Worm (Caenorhabditis elegans): ENCODE data around the gene F59B2.3.

F59B2.3 gene

ce11 chrIII:8971255-8972020 lies 28.1 kb downstream of the F59B2.3 start, which contains the start of the genes eif-3.D and R08D7.4 (continued):
- TF ChIP-seq hmg-11 (tag; optimal IDR thresholded peaks at IDR 0.05) (peak; percentile 73), elt-2 (tag; optimal IDR thresholded peaks at IDR 0.05) (peak; percentile 40), snpc-4 (tag; optimal IDR thresholded peaks at IDR 0.05) (peak; percentile 59), egl-27 (tag; optimal IDR thresholded peaks at IDR 0.05) (no peak), tbx-2 (tag; optimal IDR thresholded peaks at IDR 0.05) (no peak), fkh-2 (tag; optimal IDR thresholded peaks at IDR 0.05) (no peak), nhr-77 (tag; optimal IDR thresholded peaks at IDR 0.05) (no peak), nhr-12 (tag; optimal IDR thresholded peaks at IDR 0.05) (no peak), eor-1 (tag; optimal IDR thresholded peaks at IDR 0.05) (no peak), nhr-25 (tag; optimal IDR thresholded peaks at IDR 0.05) (peak; percentile 8)

- TF ChIP-seq nfya-1 (tag; optimal IDR thresholded peaks at IDR 0.05; ENCODE audit: insufficient read depth) (peak; percentile 12), nhr-11 (tag; optimal IDR thresholded peaks at IDR 0.05) (no peak), tbx-2 (tag; optimal IDR thresholded peaks at IDR 0.05) (no peak), ztf-11 (tag; optimal IDR thresholded peaks at IDR 0.05) (no peak), pqm-1 (tag; optimal IDR thresholded peaks at IDR 0.05) (no peak), ama-1 (optimal IDR thresholded peaks at IDR 0.05) (no peak), nhr-23 (tag; optimal IDR thresholded peaks at IDR 0.05) (no peak), lin-15B (tag; optimal IDR thresholded peaks at IDR 0.05) (peak; percentile 11), egl-5 (tag; optimal IDR thresholded peaks at IDR 0.05) (no peak), elt-3 (tag; optimal IDR thresholded peaks at IDR 0.05) (no peak), ceh-82 (tag; optimal IDR thresholded peaks at IDR 0.05) (no peak), mdl-1 (tag; optimal IDR thresholded peaks at IDR 0.05) (no peak), fkh-10 (GFP tag; optimal IDR thresholded peaks at IDR 0.05) (no peak), skn-1 (tag; optimal IDR thresholded peaks at IDR 0.05) (no peak), fos-1 (tag; optimal IDR thresholded peaks at IDR 0.05) (no peak)
These were observed 31.9 kb downstream of the F59B2.3 start, which contains the start of the genes bud-13 and rpap-2 for ce11 chrIII:8967639-8968038. bud-13 (minus strand) TSS chrIII:8967727. rpap-2 (plus strand) TSS chrIII:8967967.

ce11 chrIII:8964684-8965283 lies 34.8 kb downstream of the F59B2.3 start:
- TF ChIP-seq nhr-23 (tag; optimal IDR thresholded peaks at IDR 0.05) (no peak), ceh-9 (tag; optimal IDR thresholded peaks at IDR 0.05) (no peak), hmg-11 (tag; optimal IDR thresholded peaks at IDR 0.05) (no peak), daf-12 (tag; optimal IDR thresholded peaks at IDR 0.05) (no peak), R02D3.7 (tag; optimal IDR thresholded peaks at IDR 0.05) (no peak), egl-5 (tag; optimal IDR thresholded peaks at IDR 0.05) (no peak), snpc-4 (tag; optimal IDR thresholded peaks at IDR 0.05) (no peak)

ce11 chrIII:8962475-8962874 lies 37.1 kb downstream of the F59B2.3 start:
- TF ChIP-seq skn-1 (tag; optimal IDR thresholded peaks at IDR 0.05) (no peak), snpc-4 (tag; optimal IDR thresholded peaks at IDR 0.05) (no peak), nfya-1 (tag; optimal IDR thresholded peaks at IDR 0.05; ENCODE audit: insufficient read depth) (no peak), ztf-11 (tag; optimal IDR thresholded peaks at IDR 0.05) (no peak), fkh-2 (tag; optimal IDR thresholded peaks at IDR 0.05) (no peak), elt-2 (tag; optimal IDR thresholded peaks at IDR 0.05) (no peak), daf-12 (tag; optimal IDR thresholded peaks at IDR 0.05) (no peak), mml-1 (tag; optimal IDR thresholded peaks at IDR 0.05) (no peak), nhr-76 (tag; optimal IDR thresholded peaks at IDR 0.05) (no peak), fkh-10 (GFP tag; optimal IDR thresholded peaks at IDR 0.05) (no peak), egl-27 (tag; optimal IDR thresholded peaks at IDR 0.05) (no peak), lsy-12 (tag; optimal IDR thresholded peaks at IDR 0.05) (no peak), ceh-16 (tag; optimal IDR thresholded peaks at IDR 0.05) (no peak), ceh-28 (tag; optimal IDR thresholded peaks at IDR 0.05) (no peak)

- TF ChIP-seq nhr-23 (tag; optimal IDR thresholded peaks at IDR 0.05) (no peak), egl-27 (tag; optimal IDR thresholded peaks at IDR 0.05) (no peak), hmg-11 (tag; optimal IDR thresholded peaks at IDR 0.05) (no peak), nhr-28 (tag; optimal IDR thresholded peaks at IDR 0.05) (no peak), nhr-12 (tag; optimal IDR thresholded peaks at IDR 0.05) (no peak), fkh-10 (GFP tag; optimal IDR thresholded peaks at IDR 0.05) (no peak), daf-12 (tag; optimal IDR thresholded peaks at IDR 0.05) (no peak), nhr-77 (tag; optimal IDR thresholded peaks at IDR 0.05) (no peak)
These were observed 37.6 kb downstream of the F59B2.3 start, which contains the start of gene grl-25 for ce11 chrIII:8961993-8962392. grl-25 (plus strand) TSS chrIII:8962293.

All from whole organism, L3 larva.